Worm (Caenorhabditis elegans): Measurements from ENCODE around the gene ift-139.
A peak's percentile ranks its signal among the peaks of the same experiment; 100 is the strongest.

ift-139 gene

ce11 chrIII:5998640-5999039 is 40.6 kb downstream of the ift-139 start:
- TF ChIP-seq lin-11 (tag; optimal IDR thresholded peaks at IDR 0.05), result no peak
- no peak for TF ChIP-seq ceh-16 (tag; optimal IDR thresholded peaks at IDR 0.05)
- TF ChIP-seq F13H6.1 (tag; optimal IDR thresholded peaks at IDR 0.05), result no peak
- TF ChIP-seq blmp-1 (tag; optimal IDR thresholded peaks at IDR 0.05; ENCODE audit: insufficient read depth), result no peak
- TF ChIP-seq nhr-77 (tag; optimal IDR thresholded peaks at IDR 0.05), result no peak
- no peak for TF ChIP-seq nhr-25 (tag; optimal IDR thresholded peaks at IDR 0.05)
- TF ChIP-seq mbf-1 (tag; optimal IDR thresholded peaks at IDR 0.05), result no peak
- TF ChIP-seq nhr-10 (tag; optimal IDR thresholded peaks at IDR 0.05), result no peak
- TF ChIP-seq alr-1 (tag; optimal IDR thresholded peaks at IDR 0.05), result no peak
- TF ChIP-seq nhr-21 (tag; optimal IDR thresholded peaks at IDR 0.05), result no peak
- TF ChIP-seq nhr-23 (tag; optimal IDR thresholded peaks at IDR 0.05), result no peak

ce11 chrIII:5992913-5993312 is 46.4 kb downstream of the ift-139 start, which contains the start of gene T04C9.1:
Gene T04C9.1 (plus strand): TSS chrIII:5993213.
- TF ChIP-seq nhr-25 (tag; optimal IDR thresholded peaks at IDR 0.05) (no peak), unc-55 (GFP tag; optimal IDR thresholded peaks at IDR 0.05) (peak; percentile 0), nhr-23 (tag; optimal IDR thresholded peaks at IDR 0.05) (no peak)

ce11 chrIII:5992043-5992442 is 47.2 kb downstream of the ift-139 start:
- TF ChIP-seq R02D3.7 (tag; optimal IDR thresholded peaks at IDR 0.05) (no peak), lin-13 (GFP tag; optimal IDR thresholded peaks at IDR 0.05) (no peak), sma-9 (GFP tag; optimal IDR thresholded peaks at IDR 0.05) (peak; percentile 13), sma-9 (tag; optimal IDR thresholded peaks at IDR 0.05) (no peak), lsy-2 (tag; optimal IDR thresholded peaks at IDR 0.05) (peak in 1 of 2 experiments; percentile 12), ceh-82 (tag; optimal IDR thresholded peaks at IDR 0.05) (no peak), ztf-4 (tag; optimal IDR thresholded peaks at IDR 0.05) (no peak), mbf-1 (tag; optimal IDR thresholded peaks at IDR 0.05) (no peak), nhr-25 (tag; optimal IDR thresholded peaks at IDR 0.05) (no peak), crh-2 (tag; optimal IDR thresholded peaks at IDR 0.05) (no peak), C34F6.9 (tag; optimal IDR thresholded peaks at IDR 0.05) (no peak), sma-3 (GFP tag; optimal IDR thresholded peaks at IDR 0.05) (no peak), nhr-237 (tag; optimal IDR thresholded peaks at IDR 0.05) (no peak), unc-55 (GFP tag; optimal IDR thresholded peaks at IDR 0.05) (peak; percentile 2)

DNA sequence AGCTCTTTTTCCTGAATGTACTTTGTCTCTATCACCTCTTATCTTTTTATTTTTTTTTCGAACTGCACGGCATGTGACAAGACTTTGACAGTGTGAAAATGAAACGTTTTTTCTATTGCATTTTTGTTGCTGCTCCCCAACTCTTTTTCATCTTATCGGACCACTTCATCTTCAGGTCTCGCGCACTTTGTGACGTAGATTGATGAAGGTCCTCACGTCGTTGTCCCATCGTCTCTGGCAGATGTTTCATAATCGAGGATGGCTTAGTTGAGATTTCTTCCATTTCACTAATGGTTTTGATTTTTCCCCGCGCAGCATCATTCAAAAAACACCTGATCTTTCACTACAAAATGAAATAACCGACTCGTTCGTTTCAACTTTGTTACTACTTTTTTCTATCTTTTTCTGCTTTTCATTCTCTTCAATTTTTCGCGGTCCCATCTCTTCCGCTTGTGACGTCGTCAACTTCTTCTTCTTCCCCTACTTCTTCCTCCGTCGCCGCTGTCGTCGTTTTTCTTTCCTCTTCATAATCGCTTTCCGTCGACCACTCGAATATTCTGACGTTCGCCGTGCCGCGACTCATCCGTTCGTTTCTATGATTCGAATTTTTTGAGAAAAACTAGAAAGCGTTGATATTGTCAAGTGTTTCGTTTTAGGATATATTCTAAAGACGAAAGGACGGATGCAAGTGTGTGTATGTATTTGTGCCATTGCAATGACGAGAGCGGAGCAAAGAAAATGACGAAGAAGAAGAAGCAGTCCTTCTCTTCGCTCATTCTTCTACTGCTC is 47.9 kb downstream of the ift-139 start, which contains the start of gene T04C9.2:
T04C9.2 (plus strand) TSS at position 739 of the 789 bp plus-strand sequence.
- TF ChIP-seq unc-55 (GFP tag; optimal IDR thresholded peaks at IDR 0.05), result peak; percentile 22
- TF ChIP-seq zag-1 (tag; optimal IDR thresholded peaks at IDR 0.05), result peak; percentile 22
- TF ChIP-seq mab-5 (tag; optimal IDR thresholded peaks at IDR 0.05), result peak; percentile 86
- TF ChIP-seq Y55F3AM.14 (GFP tag; optimal IDR thresholded peaks at IDR 0.05), result peak; percentile 13
- no peak for TF ChIP-seq nhr-25 (tag; optimal IDR thresholded peaks at IDR 0.05)
- TF ChIP-seq nhr-129 (tag; optimal IDR thresholded peaks at IDR 0.05), result peak; percentile 6
- TF ChIP-seq skn-1 (tag; optimal IDR thresholded peaks at IDR 0.05), result no peak

DNA sequence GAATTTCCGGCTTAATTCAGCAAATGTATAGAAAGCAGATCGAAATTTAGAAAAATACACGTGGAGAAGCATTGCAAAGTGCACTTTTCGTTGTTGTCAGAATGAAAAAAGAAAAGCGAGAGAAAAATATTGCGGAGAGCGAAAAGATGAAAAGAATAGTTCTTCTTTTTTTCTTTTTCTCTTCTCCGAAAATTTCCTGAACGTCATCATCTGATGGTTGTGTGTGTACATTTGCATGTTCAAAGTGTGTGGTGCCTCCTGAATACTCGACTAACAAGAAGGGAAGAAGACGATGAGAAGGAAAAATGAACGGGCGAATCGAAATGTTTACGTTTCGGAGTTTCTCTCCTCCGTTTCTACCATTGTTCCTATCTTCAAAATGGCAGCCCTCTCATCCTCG is 49.2 kb downstream of the ift-139 start:
- TF ChIP-seq mbf-1 (tag; optimal IDR thresholded peaks at IDR 0.05) (no peak), nhr-129 (tag; optimal IDR thresholded peaks at IDR 0.05) (peak; percentile 9), C34F6.9 (tag; optimal IDR thresholded peaks at IDR 0.05) (peak; percentile 52), mab-5 (tag; optimal IDR thresholded peaks at IDR 0.05) (no peak), unc-55 (GFP tag; optimal IDR thresholded peaks at IDR 0.05) (peak; percentile 73)

ce11 chrIII:5988991-5989726 is 50.1 kb downstream of the ift-139 start:
- TF ChIP-seq ama-1 (optimal IDR thresholded peaks at IDR 0.05), result no peak
- no peak for TF ChIP-seq lin-11 (tag; optimal IDR thresholded peaks at IDR 0.05)
- no peak for TF ChIP-seq ceh-16 (tag; optimal IDR thresholded peaks at IDR 0.05)
- peak; percentile 32 for TF ChIP-seq sem-4 (tag; optimal IDR thresholded peaks at IDR 0.05)
- no peak for TF ChIP-seq ztf-11 (tag; optimal IDR thresholded peaks at IDR 0.05)
- no peak for TF ChIP-seq lin-13 (GFP tag; optimal IDR thresholded peaks at IDR 0.05)
- peak; percentile 48 for TF ChIP-seq F13H6.1 (tag; optimal IDR thresholded peaks at IDR 0.05)
- TF ChIP-seq nhr-6 (tag; optimal IDR thresholded peaks at IDR 0.05), result no peak
- TF ChIP-seq mbf-1 (tag; optimal IDR thresholded peaks at IDR 0.05), result no peak
- no peak for TF ChIP-seq R02D3.7 (tag; optimal IDR thresholded peaks at IDR 0.05)
- no peak for TF ChIP-seq Y55F3AM.14 (GFP tag; optimal IDR thresholded peaks at IDR 0.05)
- no peak for TF ChIP-seq unc-39 (tag; optimal IDR thresholded peaks at IDR 0.05)
- TF ChIP-seq ztf-1 (GFP tag; conservative IDR thresholded peaks at IDR 0.05), result no peak
- peak; percentile 34 for TF ChIP-seq nhr-25 (tag; optimal IDR thresholded peaks at IDR 0.05)
- TF ChIP-seq ceh-82 (tag; optimal IDR thresholded peaks at IDR 0.05), result no peak
- no peak for TF ChIP-seq dmd-4 (tag; optimal IDR thresholded peaks at IDR 0.05)
- TF ChIP-seq crh-2 (tag; optimal IDR thresholded peaks at IDR 0.05), result peak; percentile 33
- TF ChIP-seq nhr-23 (tag; optimal IDR thresholded peaks at IDR 0.05), result no peak
- no peak for TF ChIP-seq lin-39 (tag; optimal IDR thresholded peaks at IDR 0.05)
- TF ChIP-seq sma-9 (GFP tag; optimal IDR thresholded peaks at IDR 0.05), result no peak
- no peak for TF ChIP-seq sma-9 (tag; optimal IDR thresholded peaks at IDR 0.05)
- TF ChIP-seq nhr-237 (tag; optimal IDR thresholded peaks at IDR 0.05), result no peak
- TF ChIP-seq elt-3 (tag; optimal IDR thresholded peaks at IDR 0.05), result no peak
- TF ChIP-seq nhr-129 (tag; optimal IDR thresholded peaks at IDR 0.05), result peak; percentile 39
- no peak for TF ChIP-seq egl-27 (tag; optimal IDR thresholded peaks at IDR 0.05)
- TF ChIP-seq unc-55 (GFP tag; optimal IDR thresholded peaks at IDR 0.05), result no peak

Data from whole organism, L2 larva.